Fruit fly (Drosophila melanogaster): Measurements from ENCODE around the gene Ir62a.

DNA sequence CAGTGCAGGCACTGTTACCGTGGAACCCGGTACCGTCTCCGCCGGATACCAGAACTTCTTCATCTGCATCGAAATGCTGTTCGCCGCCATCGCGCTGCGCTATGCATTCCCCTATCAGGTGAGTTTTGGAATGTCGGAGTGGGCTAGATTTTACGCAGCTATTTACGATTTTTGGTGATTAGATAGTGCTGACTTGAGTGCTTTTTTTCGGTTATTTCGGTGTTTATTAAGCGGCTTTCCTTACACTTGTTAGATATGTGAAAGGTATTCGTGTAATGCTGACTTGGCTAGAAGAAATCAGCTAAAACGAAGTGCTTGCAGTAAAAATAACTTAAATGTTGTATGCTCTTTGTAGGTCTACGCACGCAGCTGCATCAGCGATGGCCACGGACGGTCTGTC, 42.1 kb upstream of the Ir62a start:
- TF ChIP-seq CG8478 (optimal IDR thresholded peaks at IDR 0.05) (no peak), CTCF (optimal IDR thresholded peaks at IDR 0.05) (no peak)

Measured in S2 (cell line).